Worm (Caenorhabditis elegans): ENCODE measurements around the gene dhs-29.

ce11 chrX:7638790-7639189 is 25.9 kb downstream of the dhs-29 start:
- TF ChIP-seq unc-62 (GFP tag; optimal IDR thresholded peaks at IDR 0.05) (no peak), nhr-12 (tag; optimal IDR thresholded peaks at IDR 0.05) (no peak)
